Fruit fly (Drosophila melanogaster): Measurements from ENCODE around the gene CG32073.

Gene CG32073

dm6 chr3L:11124841-11125240, 17.5 kb upstream of the CG32073 start:
- TF ChIP-seq insv (optimal IDR thresholded peaks at IDR 0.05), result no peak
- no peak for TF ChIP-seq h (optimal IDR thresholded peaks at IDR 0.05)
- TF ChIP-seq Sin3A (optimal IDR thresholded peaks at IDR 0.05), result no peak
- TF ChIP-seq ttk (optimal IDR thresholded peaks at IDR 0.05), result no peak
- no peak for TF ChIP-seq psq (optimal IDR thresholded peaks at IDR 0.05)
- no peak for TF ChIP-seq Myc (optimal IDR thresholded peaks at IDR 0.05)

- TF ChIP-seq Myc (optimal IDR thresholded peaks at IDR 0.05), result no peak
- TF ChIP-seq Sin3A (optimal IDR thresholded peaks at IDR 0.05), result no peak
- TF ChIP-seq h (optimal IDR thresholded peaks at IDR 0.05), result no peak
- TF ChIP-seq insv (optimal IDR thresholded peaks at IDR 0.05), result no peak
- no peak for TF ChIP-seq ttk (optimal IDR thresholded peaks at IDR 0.05)
- TF ChIP-seq psq (optimal IDR thresholded peaks at IDR 0.05), result no peak
Observed at dm6 chr3L:11124439-11124838, 17.1 kb upstream of the CG32073 start.

- TF ChIP-seq insv (optimal IDR thresholded peaks at IDR 0.05), result no peak
- TF ChIP-seq Myc (optimal IDR thresholded peaks at IDR 0.05), result no peak
- TF ChIP-seq ttk (optimal IDR thresholded peaks at IDR 0.05), result no peak
- no peak for TF ChIP-seq h (optimal IDR thresholded peaks at IDR 0.05)
- TF ChIP-seq psq (optimal IDR thresholded peaks at IDR 0.05), result no peak
- no peak for TF ChIP-seq Sin3A (optimal IDR thresholded peaks at IDR 0.05)
Observed at dm6 chr3L:11123598-11124284, 16.4 kb upstream of the CG32073 start.

- no peak for TF ChIP-seq Myc (optimal IDR thresholded peaks at IDR 0.05)
- TF ChIP-seq h (optimal IDR thresholded peaks at IDR 0.05), result no peak
- TF ChIP-seq ttk (optimal IDR thresholded peaks at IDR 0.05), result no peak
- TF ChIP-seq insv (optimal IDR thresholded peaks at IDR 0.05), result no peak
- no peak for TF ChIP-seq Sin3A (optimal IDR thresholded peaks at IDR 0.05)
- no peak for TF ChIP-seq psq (optimal IDR thresholded peaks at IDR 0.05)
Observed at dm6 chr3L:11123088-11123487, 15.7 kb upstream of the CG32073 start, which contains the start of the genes Ufd1 and NaPi-III. Gene Ufd1, minus strand, starts transcription at chr3L:11123216. Gene NaPi-III, plus strand, starts transcription at chr3L:11123348.

dm6 chr3L:11120419-11120958, 13.1 kb upstream of the CG32073 start, which contains the start of the genes FoxK and mRpL2:
Gene FoxK, minus strand, starts transcription at chr3L:11120783.
Gene mRpL2, plus strand, starts transcription at chr3L:11120847.
- TF ChIP-seq ttk (optimal IDR thresholded peaks at IDR 0.05), result no peak
- TF ChIP-seq Sin3A (optimal IDR thresholded peaks at IDR 0.05), result no peak
- no peak for TF ChIP-seq insv (optimal IDR thresholded peaks at IDR 0.05)
- TF ChIP-seq h (optimal IDR thresholded peaks at IDR 0.05), result no peak
- no peak for TF ChIP-seq Myc (optimal IDR thresholded peaks at IDR 0.05)
- TF ChIP-seq psq (optimal IDR thresholded peaks at IDR 0.05), result no peak

- no peak for TF ChIP-seq h (optimal IDR thresholded peaks at IDR 0.05)
- no peak for TF ChIP-seq Myc (optimal IDR thresholded peaks at IDR 0.05)
- TF ChIP-seq Sin3A (optimal IDR thresholded peaks at IDR 0.05), result no peak
- no peak for TF ChIP-seq insv (optimal IDR thresholded peaks at IDR 0.05)
- no peak for TF ChIP-seq psq (optimal IDR thresholded peaks at IDR 0.05)
- TF ChIP-seq ttk (optimal IDR thresholded peaks at IDR 0.05), result no peak
Observed at dm6 chr3L:11119901-11120418, 12.6 kb upstream of the CG32073 start.

- no peak for TF ChIP-seq Sin3A (optimal IDR thresholded peaks at IDR 0.05)
- TF ChIP-seq psq (optimal IDR thresholded peaks at IDR 0.05), result no peak
- TF ChIP-seq Myc (optimal IDR thresholded peaks at IDR 0.05), result no peak
- TF ChIP-seq h (optimal IDR thresholded peaks at IDR 0.05), result no peak
- TF ChIP-seq insv (optimal IDR thresholded peaks at IDR 0.05), result no peak
- no peak for TF ChIP-seq ttk (optimal IDR thresholded peaks at IDR 0.05)
Observed at dm6 chr3L:11119396-11119900, 12.1 kb upstream of the CG32073 start.

dm6 chr3L:11118627-11119395, 11.4 kb upstream of the CG32073 start:
- TF ChIP-seq Myc (optimal IDR thresholded peaks at IDR 0.05) (no peak), h (optimal IDR thresholded peaks at IDR 0.05) (no peak)

- TF ChIP-seq h (optimal IDR thresholded peaks at IDR 0.05), result no peak
- no peak for TF ChIP-seq insv (optimal IDR thresholded peaks at IDR 0.05)
- no peak for TF ChIP-seq psq (optimal IDR thresholded peaks at IDR 0.05)
- TF ChIP-seq Myc (optimal IDR thresholded peaks at IDR 0.05), result no peak
Observed at dm6 chr3L:11117733-11118132, 10.4 kb upstream of the CG32073 start.

- TF ChIP-seq h (optimal IDR thresholded peaks at IDR 0.05), result no peak
- no peak for TF ChIP-seq insv (optimal IDR thresholded peaks at IDR 0.05)
- TF ChIP-seq Sin3A (optimal IDR thresholded peaks at IDR 0.05), result no peak
- TF ChIP-seq ttk (optimal IDR thresholded peaks at IDR 0.05), result no peak
- TF ChIP-seq Myc (optimal IDR thresholded peaks at IDR 0.05), result no peak
- TF ChIP-seq psq (optimal IDR thresholded peaks at IDR 0.05), result no peak
Observed at dm6 chr3L:11113198-11114197, 6.1 kb upstream of the CG32073 start, which contains the start of gene Sod1. Gene Sod1, minus strand, starts transcription at chr3L:11113740.

dm6 chr3L:11112427-11112826, 5.0 kb upstream of the CG32073 start:
- TF ChIP-seq insv (optimal IDR thresholded peaks at IDR 0.05) (no peak), psq (optimal IDR thresholded peaks at IDR 0.05) (no peak), ttk (optimal IDR thresholded peaks at IDR 0.05) (no peak), Sin3A (optimal IDR thresholded peaks at IDR 0.05) (no peak), h (optimal IDR thresholded peaks at IDR 0.05) (no peak), Myc (optimal IDR thresholded peaks at IDR 0.05) (no peak)
